Worm (Caenorhabditis elegans): ENCODE data around the gene glb-14.

ce11 chrV:15566511-15567178 lies 21.9 kb upstream of the glb-14 start:
- TF ChIP-seq pqm-1 (tag; optimal IDR thresholded peaks at IDR 0.05) = no peak
- TF ChIP-seq aly-2 (tag; optimal IDR thresholded peaks at IDR 0.05) = no peak
- TF ChIP-seq nhr-237 (tag; optimal IDR thresholded peaks at IDR 0.05) = no peak
